Worm (Caenorhabditis elegans) whole organism, L1 larva: ENCODE results near the gene nex-4.

Experiments used
- efl-1 ChIP-seq, 4 experiments: fragments of 150-350 bp; optimal IDR thresholded peaks in 3 of 4; peaks in 1 of 4; 1 replicate in 1 of 4; 2 replicates in 3 of 4; lab custom pipeline; 2014; ENCODE audit warnings: missing biosample characterization in 2 of 4, missing genetic modification characterization in 2 of 4, missing genetic modification reagents in 2 of 4
- nhr-12 ChIP-seq: sonication (generic microtip); optimal IDR thresholded peaks from 2 replicates; lab custom pipeline; 2017; ENCODE audit warnings: missing biosample characterization, missing genetic modification characterization
- nhr-77 ChIP-seq: fragments of 150-350 bp; optimal IDR thresholded peaks from 2 replicates; lab custom pipeline; 2014; ENCODE audit warnings: missing biosample characterization, missing genetic modification characterization
- snpc-4 ChIP-seq: fragments of 150-350 bp; optimal IDR thresholded peaks from 2 replicates; lab custom pipeline; 2014; ENCODE audit warnings: missing biosample characterization, missing genetic modification characterization

DNA sequence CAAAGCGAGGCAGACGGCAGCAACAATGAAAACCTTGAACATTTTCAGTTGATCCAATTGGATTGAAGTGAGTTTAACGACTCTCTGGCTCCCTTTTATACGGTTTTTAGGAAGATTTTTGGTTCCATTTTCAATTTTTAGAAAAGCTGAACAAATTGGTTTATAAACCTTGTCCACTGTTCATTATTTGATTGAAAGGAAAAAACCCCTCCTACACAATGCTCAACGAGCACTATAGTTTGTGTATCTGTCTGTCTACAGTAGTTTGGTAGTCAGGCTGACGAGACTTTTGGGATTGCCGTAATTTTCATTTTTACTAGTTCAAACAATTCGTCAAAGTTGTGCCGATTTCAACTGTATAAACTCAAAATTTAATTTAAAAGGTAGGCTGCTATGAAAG lies 28.0 kb downstream of the nex-4 start, which contains the start of gene T19H12.15:
- TF ChIP-seq nhr-12, result no peak
- TF ChIP-seq snpc-4 (tag; lab: Kevin White, UChicago), result no peak
- TF ChIP-seq nhr-77 (tag; lab: Kevin White, UChicago), result no peak
- TF ChIP-seq efl-1 (optimal IDR thresholded peaks at IDR 0.05; lab: Kevin White, UChicago), result no peak
- no peak for TF ChIP-seq efl-1 (GFP tag; optimal IDR thresholded peaks at IDR 0.05 in 1 of 2; lab: Kevin White, UChicago)
